Fruit fly (Drosophila melanogaster) whole organism, embryonic: Measurements from ENCODE around the gene Evi5.

Source experiments
- Antp ChIP-seq: fragments of 200-800 bp; sonication (Bioruptor generic); optimal IDR thresholded peaks from 3 replicates; lab custom pipeline; 2016; ENCODE audit warnings: missing biosample characterization, missing genetic modification characterization
- Atf3 ChIP-seq: fragments of 200-800 bp; sonication (Bioruptor generic); optimal IDR thresholded peaks from 3 replicates; lab custom pipeline; 2016; ENCODE audit warnings: missing biosample characterization, missing genetic modification characterization
- BEAF-32 ChIP-seq: fragments of 200-800 bp; sonication (Bioruptor generic); optimal IDR thresholded peaks from 3 replicates; lab custom pipeline; 2017; ENCODE audit warnings: missing biosample characterization, missing genetic modification characterization, mild to moderate bottlenecking, moderate library complexity, missing genetic modification reagents
- CG10462 ChIP-seq: fragments of 200-800 bp; sonication (Bioruptor generic); optimal IDR thresholded peaks from 2 replicates; lab custom pipeline; 2016; ENCODE audit warnings: missing biosample characterization, missing genetic modification characterization
- CG11093 ChIP-seq: fragments of 200-800 bp; sonication (Bioruptor generic); IDR thresholded peaks from 3 replicates; pipeline ENCODE4 v1.3.6; 2022; ENCODE audit warnings: missing biosample characterization, missing genetic modification characterization
- CG11247 ChIP-seq: fragments of 200-800 bp; sonication (Bioruptor generic); IDR thresholded peaks from 2 replicates; pipeline ENCODE4 v1.3.6; 2022; ENCODE audit warnings: missing biosample characterization, missing genetic modification characterization
- CG14014 ChIP-seq: fragments of 200-800 bp; sonication (Bioruptor generic); IDR thresholded peaks from 2 replicates; pipeline ENCODE4 v1.3.6; 2022; ENCODE audit warnings: missing biosample characterization, missing genetic modification characterization
- CG17802 ChIP-seq: fragments of 200-800 bp; sonication (Bioruptor generic); optimal IDR thresholded peaks from 2 replicates; lab custom pipeline; 2018; ENCODE audit warnings: missing biosample characterization, mild to moderate bottlenecking, missing genetic modification characterization, moderate library complexity
- CG1792 ChIP-seq: fragments of 200-800 bp; sonication (Bioruptor generic); optimal IDR thresholded peaks from 2 replicates; lab custom pipeline; 2016; ENCODE audit warnings: missing biosample characterization, missing genetic modification characterization
- CG18011 ChIP-seq: fragments of 200-800 bp; sonication (Bioruptor generic); optimal IDR thresholded peaks from 2 replicates; lab custom pipeline; 2017; ENCODE audit warnings: missing biosample characterization, missing genetic modification characterization, mild to moderate bottlenecking, moderate library complexity, missing genotype
- CG1832 ChIP-seq: fragments of 200-800 bp; sonication (Bioruptor generic); optimal IDR thresholded peaks from 2 replicates; lab custom pipeline; 2017; ENCODE audit warnings: missing biosample characterization, mild to moderate bottlenecking, missing genetic modification characterization, inconsistent platforms
- CG31224 ChIP-seq: fragments of 200-800 bp; sonication (Bioruptor generic); IDR thresholded peaks from 2 replicates; pipeline ENCODE4 v1.3.6; 2022; ENCODE audit warnings: missing biosample characterization, missing genetic modification characterization
- CG31365 ChIP-seq: fragments of 200-800 bp; sonication (Bioruptor generic); optimal IDR thresholded peaks from 2 replicates; lab custom pipeline; 2018; ENCODE audit warnings: missing biosample characterization, mild to moderate bottlenecking, missing genetic modification characterization
- CG3726 ChIP-seq: fragments of 200-800 bp; sonication (Bioruptor generic); IDR thresholded peaks from 3 replicates; pipeline ENCODE4, ENCODE4 v1.3.6; 2022; ENCODE audit warnings: missing biosample characterization, missing genetic modification characterization
- CG4617 ChIP-seq: fragments of 200-800 bp; sonication (Bioruptor generic); optimal IDR thresholded peaks from 3 replicates; lab custom pipeline; 2016; ENCODE audit warnings: missing biosample characterization, missing genetic modification characterization, borderline replicate concordance
- CG6272 ChIP-seq: fragments of 200-800 bp; sonication (Bioruptor generic); IDR thresholded peaks from 2 replicates; pipeline ENCODE4 v1.3.6; 2022; ENCODE audit warnings: missing biosample characterization, missing genetic modification characterization
- CG6654 ChIP-seq: fragments of 200-800 bp; sonication (Bioruptor generic); optimal IDR thresholded peaks from 2 replicates; lab custom pipeline; 2017; ENCODE audit warnings: missing biosample characterization, mild to moderate bottlenecking, missing genetic modification characterization
- CG7372 ChIP-seq: fragments of 200-800 bp; sonication (Bioruptor generic); IDR thresholded peaks from 2 replicates; pipeline ENCODE4 v1.3.6; 2022; ENCODE audit warnings: missing biosample characterization, missing genetic modification characterization
- CTCF ChIP-seq: fragments of 200-800 bp; sonication (Bioruptor generic); optimal IDR thresholded peaks from 2 replicates; lab custom pipeline; 2017; ENCODE audit warnings: missing biosample characterization, mild to moderate bottlenecking, missing genetic modification characterization, moderate library complexity
- CkIIα-i1 ChIP-seq: fragments of 200-800 bp; sonication (Bioruptor generic); IDR thresholded peaks from 2 replicates; pipeline ENCODE4 v1.3.6; 2022; ENCODE audit warnings: missing biosample characterization, missing genetic modification characterization
- D ChIP-seq, 2 experiments: fragments of 200-800 bp in 1 of 2; fragments of >200 bp in 1 of 2; sonication (Bioruptor generic) in 1 of 2; optimal IDR thresholded peaks; 2 replicates in 1 of 2; 3 replicates in 1 of 2; lab custom pipeline; 2017; ENCODE audit warnings: mild to moderate bottlenecking in 1 of 2, missing biosample characterization in 1 of 2, missing genetic modification characterization in 1 of 2, missing genetic modification reagents in 1 of 2
- D19B ChIP-seq: fragments of 200-800 bp; sonication (Bioruptor generic); optimal IDR thresholded peaks from 2 replicates; lab custom pipeline; 2017; ENCODE audit warnings: missing biosample characterization, mild to moderate bottlenecking, missing genetic modification characterization
- ERR ChIP-seq: fragments of 200-800 bp; sonication (Bioruptor generic); optimal IDR thresholded peaks from 2 replicates; lab custom pipeline; 2016; ENCODE audit warnings: missing biosample characterization, missing genetic modification characterization
- Gsc ChIP-seq: fragments of 200-800 bp; sonication (Bioruptor generic); IDR thresholded peaks from 2 replicates; pipeline ENCODE4 v1.3.6; 2022; ENCODE audit warnings: missing biosample characterization, missing genetic modification characterization
- Hmr ChIP-seq: fragments of 200-800 bp; sonication (Bioruptor generic); optimal IDR thresholded peaks from 3 replicates; lab custom pipeline; 2017; ENCODE audit warnings: mild to moderate bottlenecking, missing biosample characterization, missing genetic modification reagents, missing genetic modification characterization
- Hmx ChIP-seq: fragments of 200-800 bp; sonication (Bioruptor generic); optimal IDR thresholded peaks from 2 replicates; lab custom pipeline; 2016; ENCODE audit warnings: missing biosample characterization, missing genetic modification characterization
- Kr ChIP-seq: fragments of 200-800 bp; sonication (Bioruptor generic); optimal IDR thresholded peaks from 2 replicates; lab custom pipeline; 2017; ENCODE audit warnings: missing biosample characterization, mild to moderate bottlenecking, missing genetic modification characterization
- Meics ChIP-seq: fragments of 200-800 bp; sonication (Bioruptor generic); optimal IDR thresholded peaks from 2 replicates; lab custom pipeline; 2017; ENCODE audit warnings: missing biosample characterization, mild to moderate bottlenecking, missing genetic modification characterization
- PHDP ChIP-seq: fragments of 200-800 bp; sonication (Bioruptor generic); optimal IDR thresholded peaks from 3 replicates; lab custom pipeline; 2018; ENCODE audit warnings: missing biosample characterization, mild to moderate bottlenecking, missing genetic modification characterization, moderate library complexity
- al ChIP-seq: fragments of 200-800 bp; sonication (Bioruptor generic); IDR thresholded peaks from 2 replicates; pipeline ENCODE4 v1.3.6; 2022; ENCODE audit warnings: missing biosample characterization, missing genetic modification characterization
- cad ChIP-seq: fragments of >200 bp; optimal IDR thresholded peaks from 2 replicates; lab custom pipeline; 2017; ENCODE audit warnings: missing biosample characterization, missing genetic modification characterization
- cato ChIP-seq: fragments of 200-800 bp; sonication (Bioruptor generic); optimal IDR thresholded peaks from 2 replicates; lab custom pipeline; 2016; ENCODE audit warnings: missing biosample characterization, missing genetic modification characterization, borderline replicate concordance
- chn ChIP-seq: fragments of 200-800 bp; sonication (Bioruptor generic); optimal IDR thresholded peaks from 2 replicates; lab custom pipeline; 2016; ENCODE audit warnings: missing biosample characterization, missing genetic modification characterization
- crc ChIP-seq: fragments of 200-800 bp; sonication (Bioruptor generic); optimal IDR thresholded peaks from 2 replicates; lab custom pipeline; 2016; ENCODE audit warnings: missing biosample characterization, missing genetic modification characterization
- croc ChIP-seq: fragments of 200-800 bp; sonication (Bioruptor generic); conservative IDR thresholded peaks from 3 replicates; pipeline ENCODE4 v1.3.6; 2022; ENCODE audit warnings: missing biosample characterization, missing genetic modification characterization
- crol ChIP-seq: fragments of 200-800 bp; sonication (Bioruptor generic); IDR thresholded peaks from 2 replicates; pipeline ENCODE4 v1.3.6; 2022; ENCODE audit warnings: missing biosample characterization, missing genetic modification characterization
- dan ChIP-seq: fragments of 200-800 bp; sonication (Bioruptor generic); IDR thresholded peaks from 2 replicates; pipeline ENCODE4 v1.3.6; 2022; ENCODE audit warnings: missing biosample characterization, missing genetic modification characterization
- danr ChIP-seq: fragments of 200-800 bp; sonication (Bioruptor generic); IDR thresholded peaks from 2 replicates; pipeline ENCODE4 v1.3.6; 2022; ENCODE audit warnings: missing biosample characterization, missing genetic modification characterization
- ewg ChIP-seq: fragments of 200-800 bp; sonication (Bioruptor generic); optimal IDR thresholded peaks from 3 replicates; lab custom pipeline; 2017; ENCODE audit warnings: mild to moderate bottlenecking, missing biosample characterization, missing genetic modification reagents, missing genetic modification characterization
- fd96Cb ChIP-seq: fragments of 200-800 bp; sonication (Bioruptor generic); optimal IDR thresholded peaks from 2 replicates; lab custom pipeline; 2018; ENCODE audit warnings: missing biosample characterization, mild to moderate bottlenecking, missing genetic modification characterization, moderate library complexity
- grn ChIP-seq: fragments of 200-800 bp; sonication (Bioruptor generic); optimal IDR thresholded peaks from 3 replicates; lab custom pipeline; 2017; ENCODE audit warnings: missing biosample characterization, missing genetic modification characterization
- her ChIP-seq: fragments of 200-800 bp; sonication (Bioruptor generic); optimal IDR thresholded peaks from 2 replicates; lab custom pipeline; 2016; ENCODE audit warnings: missing biosample characterization, missing genetic modification characterization
- ind ChIP-seq: fragments of 200-800 bp; sonication (Bioruptor generic); optimal IDR thresholded peaks from 3 replicates; lab custom pipeline; 2016; ENCODE audit warnings: missing biosample characterization, missing genetic modification characterization
- nau ChIP-seq: fragments of 200-800 bp; sonication (Bioruptor generic); optimal IDR thresholded peaks from 3 replicates; lab custom pipeline; 2017; ENCODE audit warnings: missing biosample characterization, mild to moderate bottlenecking, missing genetic modification characterization, missing genetic modification reagents
- phol ChIP-seq: fragments of 200-800 bp; sonication (Bioruptor generic); optimal IDR thresholded peaks from 3 replicates; lab custom pipeline; 2018; ENCODE audit warnings: missing biosample characterization, mild to moderate bottlenecking, missing genetic modification characterization, moderate library complexity
- ro ChIP-seq: fragments of 200-800 bp; sonication (Bioruptor generic); IDR thresholded peaks from 2 replicates; pipeline ENCODE4 v1.3.6; 2022; ENCODE audit warnings: missing biosample characterization, missing genetic modification characterization
- sc ChIP-seq, 3 experiments: fragments of >200 bp in 2 of 3; fragments of 200-800 bp in 1 of 3; sonication (Bioruptor generic) in 1 of 3; optimal IDR thresholded peaks; 2 replicates in 2 of 3; 3 replicates in 1 of 3; lab custom pipeline; 2017; ENCODE audit warnings: mild to moderate bottlenecking in 1 of 3, missing biosample characterization in 1 of 3, missing genetic modification characterization in 1 of 3, missing genetic modification reagents in 1 of 3
- sens-2 ChIP-seq: fragments of 200-800 bp; sonication (Bioruptor generic); IDR thresholded peaks from 2 replicates; pipeline ENCODE4 v1.3.6; 2022; ENCODE audit warnings: missing biosample characterization, missing genetic modification characterization
- slp2 ChIP-seq: fragments of 200-800 bp; sonication (Bioruptor generic); optimal IDR thresholded peaks from 2 replicates; lab custom pipeline; 2016; ENCODE audit warnings: missing biosample characterization, missing genetic modification characterization
- tgo ChIP-seq: fragments of 200-800 bp; sonication (Bioruptor generic); IDR thresholded peaks from 3 replicates; pipeline ENCODE4 v1.3.6; 2022; ENCODE audit warnings: missing biosample characterization, missing genetic modification characterization
- tll ChIP-seq, 2 experiments: fragments of 200-800 bp in 1 of 2; fragments of >200 bp in 1 of 2; sonication (Bioruptor generic) in 1 of 2; optimal IDR thresholded peaks; 2 replicates each; lab custom pipeline; 2017 to 2019; ENCODE audit warnings: missing biosample characterization in 2 of 2, missing genetic modification characterization in 2 of 2, mild to moderate bottlenecking in 1 of 2, moderate library complexity in 1 of 2

Gene Evi5

dm6 chrX:11468304-11468703 lies 14.1 kb upstream of the Evi5 start (continued):
- TF ChIP-seq CG11093 (GFP tag; lab: Robert Waterston, UW): no peak; the same call in 2 of the 3 replicates
- no peak for TF ChIP-seq nau
- no peak for TF ChIP-seq danr
- no peak for TF ChIP-seq CG18011 (GFP tag; lab: Kevin White, UChicago)
- TF ChIP-seq chn (GFP tag; lab: Kevin White, UChicago): no peak
- no peak for TF ChIP-seq cato (GFP tag; lab: Kevin White, UChicago)
- no peak for TF ChIP-seq PHDP
- no peak for TF ChIP-seq grn
- no peak for TF ChIP-seq Atf3 (GFP tag; lab: Kevin White, UChicago)
- TF ChIP-seq al (GFP tag; lab: Robert Waterston, UW): peak; percentile 14; the same call in 1 of the 2 replicates
- no peak for TF ChIP-seq Kr (GFP tag; lab: Kevin White, UChicago)
- TF ChIP-seq CG11247 (GFP tag; lab: Robert Waterston, UW): 0 out of 2 replicates have a peak, but pooled peaks have one; percentile 34
- TF ChIP-seq D (optimal IDR thresholded peaks at IDR 0.05; lab: Kevin White, UChicago): no peak
- no peak for TF ChIP-seq D (GFP tag; optimal IDR thresholded peaks at IDR 0.05; lab: Kevin White, UChicago)
- TF ChIP-seq slp2 (GFP tag; lab: Kevin White, UChicago): no peak
- TF ChIP-seq CTCF (GFP tag; lab: Kevin White, UChicago): no peak
- TF ChIP-seq fd96Cb (tag; lab: Kevin White, UChicago): no peak
- no peak for TF ChIP-seq her (GFP tag; lab: Kevin White, UChicago)
- no peak for TF ChIP-seq CkIIα-i1 (GFP tag; lab: Robert Waterston, UW)
- TF ChIP-seq CG17802 (tag; lab: Kevin White, UChicago): no peak
- no peak for TF ChIP-seq sc (optimal IDR thresholded peaks at IDR 0.05; lab: Kevin White, UChicago)
- no peak for TF ChIP-seq sc (GFP tag; optimal IDR thresholded peaks at IDR 0.05; lab: Kevin White, UChicago)
- TF ChIP-seq phol (tag; lab: Kevin White, UChicago): peak; percentile 0
- no peak for TF ChIP-seq CG1792 (GFP tag; lab: Kevin White, UChicago)
- TF ChIP-seq ro: no peak
- peak; percentile 41; the same call in 2 of the 3 replicates for TF ChIP-seq tgo
- TF ChIP-seq Hmr (GFP tag; lab: Kevin White, UChicago): no peak
- no peak for TF ChIP-seq cad
- no peak for TF ChIP-seq CG31365 (tag; lab: Kevin White, UChicago)
- peak; percentile 48; the same call in 1 of the 2 replicates for TF ChIP-seq CG14014 (GFP tag; lab: Robert Waterston, UW)
- TF ChIP-seq ewg (GFP tag; lab: Kevin White, UChicago): no peak
- no peak for TF ChIP-seq ind
- TF ChIP-seq sens-2 (GFP tag; lab: Robert Waterston, UW): no peak
- TF ChIP-seq D19B: no peak
- no peak for TF ChIP-seq Antp
- TF ChIP-seq croc (GFP tag; lab: Robert Waterston, UW): no peak
- TF ChIP-seq Gsc (GFP tag; lab: Robert Waterston, UW): no peak
- no peak for TF ChIP-seq crc (GFP tag; lab: Kevin White, UChicago)
- peak; percentile 66 for TF ChIP-seq crol (GFP tag; lab: Robert Waterston, UW)
- TF ChIP-seq dan (GFP tag; lab: Robert Waterston, UW): no peak
- no peak for TF ChIP-seq Hmx (GFP tag; lab: Kevin White, UChicago)
- TF ChIP-seq CG1832 (GFP tag; lab: Kevin White, UChicago): no peak
- no peak for TF ChIP-seq CG3726 (GFP tag; lab: Robert Waterston, UW)
- TF ChIP-seq CG31224: 0 out of 2 replicates have a peak, but pooled peaks have one; percentile 42
- no peak for TF ChIP-seq ERR (GFP tag; lab: Kevin White, UChicago)
- no peak; the same call in 1 of the 2 replicates for TF ChIP-seq CG7372 (GFP tag; lab: Robert Waterston, UW)
- TF ChIP-seq CG10462 (GFP tag; lab: Kevin White, UChicago): no peak
- no peak for TF ChIP-seq Meics
- TF ChIP-seq BEAF-32 (GFP tag; lab: Kevin White, UChicago): peak; percentile 40
- no peak for TF ChIP-seq CG6654
- TF ChIP-seq tll (GFP tag; optimal IDR thresholded peaks at IDR 0.05; lab: Kevin White, UChicago): no peak
- TF ChIP-seq CG4617: no peak
- TF ChIP-seq CG6272 (GFP tag; lab: Robert Waterston, UW): peak; percentile 31; the same call in 1 of the 2 replicates
